Worm (Caenorhabditis elegans): ENCODE data around the gene F02C12.3.

Gene F02C12.3

DNA sequence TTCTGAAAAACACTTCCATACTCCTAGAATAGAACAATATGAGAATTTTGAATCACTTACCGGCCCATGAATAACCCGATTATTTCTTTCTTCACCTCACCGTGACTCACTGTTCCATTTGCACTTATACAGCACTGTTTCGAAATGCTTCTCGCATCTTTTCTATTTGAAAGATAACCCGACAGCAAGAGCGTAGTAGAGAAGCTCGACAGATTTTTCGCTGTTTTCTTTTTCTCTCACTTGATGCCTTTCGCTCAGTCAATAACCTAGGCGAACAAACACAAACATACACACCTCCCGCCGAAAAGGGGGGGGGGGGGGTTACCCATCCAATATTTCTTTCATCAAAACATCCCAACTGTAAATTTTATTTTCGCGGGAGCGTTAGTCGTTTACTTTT lies 4.5 kb downstream of the F02C12.3 start:
- TF ChIP-seq ztf-11 (tag; optimal IDR thresholded peaks at IDR 0.05) (no peak), mbf-1 (tag; optimal IDR thresholded peaks at IDR 0.05) (no peak), ceh-16 (tag; optimal IDR thresholded peaks at IDR 0.05) (no peak), nhr-12 (tag; optimal IDR thresholded peaks at IDR 0.05) (no peak), Y55F3AM.14 (GFP tag; optimal IDR thresholded peaks at IDR 0.05) (no peak), skn-1 (tag; optimal IDR thresholded peaks at IDR 0.05) (no peak), lin-39 (tag; optimal IDR thresholded peaks at IDR 0.05) (no peak), sma-9 (GFP tag; optimal IDR thresholded peaks at IDR 0.05) (peak; percentile 49), sma-9 (tag; optimal IDR thresholded peaks at IDR 0.05) (no peak), nhr-77 (tag; optimal IDR thresholded peaks at IDR 0.05) (no peak), mdl-1 (tag; optimal IDR thresholded peaks at IDR 0.05) (no peak), sma-3 (GFP tag; optimal IDR thresholded peaks at IDR 0.05) (peak; percentile 22), elt-3 (tag; optimal IDR thresholded peaks at IDR 0.05) (no peak), ceh-82 (tag; optimal IDR thresholded peaks at IDR 0.05) (no peak), ama-1 (optimal IDR thresholded peaks at IDR 0.05) (no peak), unc-39 (tag; optimal IDR thresholded peaks at IDR 0.05) (no peak), lin-11 (tag; optimal IDR thresholded peaks at IDR 0.05) (no peak), F13H6.1 (tag; optimal IDR thresholded peaks at IDR 0.05) (peak; percentile 55), nhr-25 (tag; optimal IDR thresholded peaks at IDR 0.05) (no peak), dmd-4 (tag; optimal IDR thresholded peaks at IDR 0.05) (no peak), ztf-1 (GFP tag; conservative IDR thresholded peaks at IDR 0.05) (no peak), ztf-4 (tag; optimal IDR thresholded peaks at IDR 0.05) (no peak), C34F6.9 (tag; optimal IDR thresholded peaks at IDR 0.05) (peak; percentile 20), mab-5 (tag; optimal IDR thresholded peaks at IDR 0.05) (no peak), nhr-129 (tag; optimal IDR thresholded peaks at IDR 0.05) (peak; percentile 45), nhr-6 (tag; optimal IDR thresholded peaks at IDR 0.05) (no peak), ZK546.5 (tag; optimal IDR thresholded peaks at IDR 0.05) (no peak), nhr-11 (tag; optimal IDR thresholded peaks at IDR 0.05) (no peak), crh-2 (tag; optimal IDR thresholded peaks at IDR 0.05) (no peak), nhr-21 (tag; optimal IDR thresholded peaks at IDR 0.05) (no peak), sem-4 (tag; optimal IDR thresholded peaks at IDR 0.05) (no peak), egl-27 (tag; optimal IDR thresholded peaks at IDR 0.05) (no peak), nhr-10 (tag; optimal IDR thresholded peaks at IDR 0.05) (no peak), blmp-1 (tag; optimal IDR thresholded peaks at IDR 0.05; ENCODE audit: insufficient read depth) (peak; percentile 10), aly-2 (tag; optimal IDR thresholded peaks at IDR 0.05) (no peak), lin-13 (GFP tag; optimal IDR thresholded peaks at IDR 0.05) (no peak), nhr-237 (tag; optimal IDR thresholded peaks at IDR 0.05) (no peak), lsy-2 (tag; optimal IDR thresholded peaks at IDR 0.05) (no peak), gmeb-1 (tag; optimal IDR thresholded peaks at IDR 0.05) (peak; percentile 0), fos-1 (tag; optimal IDR thresholded peaks at IDR 0.05) (peak; percentile 95), zag-1 (tag; optimal IDR thresholded peaks at IDR 0.05) (no peak), snpc-4 (tag; optimal IDR thresholded peaks at IDR 0.05) (no peak), nhr-23 (tag; optimal IDR thresholded peaks at IDR 0.05) (no peak), unc-62 (GFP tag; optimal IDR thresholded peaks at IDR 0.05) (no peak)

DNA sequence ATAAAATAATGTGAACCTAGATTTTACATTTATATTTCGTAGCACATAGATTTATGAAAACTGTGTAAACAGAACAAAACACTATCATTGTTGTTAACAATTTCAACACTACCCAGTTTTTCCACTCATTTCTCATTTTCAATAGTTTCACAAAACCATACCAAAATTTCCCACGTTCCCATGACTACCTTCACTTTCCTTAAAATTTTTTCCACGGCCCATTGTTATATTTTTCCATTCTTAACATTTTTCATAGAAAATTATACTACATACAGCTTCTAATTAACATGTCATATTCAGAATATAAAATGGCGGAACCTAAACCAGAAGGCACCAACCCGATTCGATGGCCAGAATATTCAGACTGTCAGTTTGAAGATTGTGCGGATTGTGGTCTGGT lies 5.0 kb downstream of the F02C12.3 start, which contains the start of gene F02C12.1:
Gene F02C12.1, plus strand, starts transcription at position 301 of the 400 bp plus-strand sequence.
- TF ChIP-seq F13H6.1 (tag; optimal IDR thresholded peaks at IDR 0.05) (no peak), ZK546.5 (tag; optimal IDR thresholded peaks at IDR 0.05) (no peak), dmd-4 (tag; optimal IDR thresholded peaks at IDR 0.05) (no peak), skn-1 (tag; optimal IDR thresholded peaks at IDR 0.05) (no peak), unc-55 (GFP tag; optimal IDR thresholded peaks at IDR 0.05) (no peak), ztf-11 (tag; optimal IDR thresholded peaks at IDR 0.05) (no peak), elt-1 (tag; optimal IDR thresholded peaks at IDR 0.05) (no peak), sma-9 (GFP tag; optimal IDR thresholded peaks at IDR 0.05) (no peak), sma-9 (tag; optimal IDR thresholded peaks at IDR 0.05) (no peak), mab-5 (tag; optimal IDR thresholded peaks at IDR 0.05) (no peak), egl-27 (tag; optimal IDR thresholded peaks at IDR 0.05) (no peak), ztf-4 (tag; optimal IDR thresholded peaks at IDR 0.05) (no peak), nhr-6 (tag; optimal IDR thresholded peaks at IDR 0.05) (no peak), unc-39 (tag; optimal IDR thresholded peaks at IDR 0.05) (no peak), gmeb-1 (tag; optimal IDR thresholded peaks at IDR 0.05) (no peak), nhr-237 (tag; optimal IDR thresholded peaks at IDR 0.05) (no peak), peb-1 (tag; optimal IDR thresholded peaks at IDR 0.05) (no peak)

Data from whole organism, L2 larva.